Worm (Caenorhabditis elegans): ENCODE data around the gene toe-2.

DNA sequence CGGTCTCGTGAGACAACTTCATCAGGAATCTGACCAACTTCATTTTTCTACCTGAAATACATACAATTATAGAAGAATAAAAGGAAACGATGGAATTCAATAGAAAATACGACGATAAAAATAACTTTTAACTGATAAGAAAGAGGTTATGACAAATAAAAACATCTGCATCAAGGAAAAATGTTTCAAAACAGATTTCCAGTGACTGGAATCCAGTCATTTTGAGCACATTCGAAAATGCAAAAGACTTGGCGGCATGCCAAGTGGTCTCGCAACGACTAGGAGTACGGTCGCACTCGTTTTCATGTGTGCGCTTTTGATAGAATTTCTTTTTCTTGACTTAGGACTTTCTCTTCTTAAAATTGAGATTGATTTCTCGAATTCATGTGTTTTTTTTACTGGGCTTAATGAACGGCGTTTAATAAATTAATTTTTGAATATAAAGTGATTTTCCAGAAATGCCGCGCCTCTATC, 31.4 kb downstream of the toe-2 start, which contains the start of the genes snr-3 and rsp-5:
- TF ChIP-seq flt-1 (GFP tag; IDR thresholded peaks at IDR 0.05): no peak
- no peak for TF ChIP-seq B0310.2 (tag; optimal IDR thresholded peaks at IDR 0.05)
- no peak for TF ChIP-seq ama-1 (optimal IDR thresholded peaks at IDR 0.05)
- no peak for TF ChIP-seq aly-1 (tag; optimal IDR thresholded peaks at IDR 0.05)

All from whole organism, early embryonic.